Fruit fly (Drosophila melanogaster): ENCODE data around the gene CG32391.

CG32391 gene

DNA sequence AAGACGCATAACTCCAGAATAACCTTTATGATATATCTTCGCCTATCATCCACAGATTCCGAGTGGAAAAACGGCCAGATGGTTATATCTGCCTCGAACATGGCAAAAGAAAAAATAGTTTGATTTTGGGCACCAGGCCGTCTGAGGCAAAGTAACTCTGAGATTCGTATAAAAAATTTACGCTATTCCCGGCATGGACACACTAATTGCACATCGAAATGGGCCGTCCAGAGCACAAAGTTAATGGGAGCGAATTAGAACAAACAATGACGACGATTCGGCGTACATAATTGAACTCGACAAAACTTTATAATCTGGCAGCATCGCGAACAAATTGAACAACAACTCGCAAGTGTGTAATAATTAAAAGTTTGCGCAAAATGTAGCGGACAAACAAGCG lies at the start of gene CG32391:
Gene CG32391 (minus strand): TSS at position 101 of the 400 bp plus-strand sequence.
- TF ChIP-seq insv (optimal IDR thresholded peaks at IDR 0.05) (no peak), ttk (optimal IDR thresholded peaks at IDR 0.05) (no peak), psq (optimal IDR thresholded peaks at IDR 0.05) (no peak), h (optimal IDR thresholded peaks at IDR 0.05) (no peak), Sin3A (optimal IDR thresholded peaks at IDR 0.05) (no peak)

DNA sequence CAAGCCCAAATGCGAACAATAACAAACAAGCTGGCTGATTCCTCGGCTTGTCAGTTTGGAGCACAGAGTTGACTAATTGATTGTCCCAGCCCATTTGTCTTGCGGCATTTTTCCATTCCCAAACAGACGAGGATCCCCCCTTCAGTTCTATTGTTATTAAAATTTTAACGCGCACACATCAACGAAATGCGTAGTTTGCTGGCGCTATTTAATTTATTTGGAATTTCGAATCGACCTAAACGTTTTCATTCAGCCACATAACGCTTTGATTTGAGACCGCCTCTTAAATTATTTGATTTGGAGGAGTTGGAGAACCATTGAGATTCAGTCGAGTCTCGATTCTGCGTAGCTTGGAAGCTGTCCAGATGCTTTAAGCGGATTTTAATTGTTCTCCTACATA lies 46.9 kb upstream of the CG32391 start:
- TF ChIP-seq Sin3A (optimal IDR thresholded peaks at IDR 0.05) (no peak), psq (optimal IDR thresholded peaks at IDR 0.05) (no peak), insv (optimal IDR thresholded peaks at IDR 0.05) (no peak), Myc (optimal IDR thresholded peaks at IDR 0.05) (no peak), h (optimal IDR thresholded peaks at IDR 0.05) (no peak), ttk (optimal IDR thresholded peaks at IDR 0.05) (no peak)

DNA sequence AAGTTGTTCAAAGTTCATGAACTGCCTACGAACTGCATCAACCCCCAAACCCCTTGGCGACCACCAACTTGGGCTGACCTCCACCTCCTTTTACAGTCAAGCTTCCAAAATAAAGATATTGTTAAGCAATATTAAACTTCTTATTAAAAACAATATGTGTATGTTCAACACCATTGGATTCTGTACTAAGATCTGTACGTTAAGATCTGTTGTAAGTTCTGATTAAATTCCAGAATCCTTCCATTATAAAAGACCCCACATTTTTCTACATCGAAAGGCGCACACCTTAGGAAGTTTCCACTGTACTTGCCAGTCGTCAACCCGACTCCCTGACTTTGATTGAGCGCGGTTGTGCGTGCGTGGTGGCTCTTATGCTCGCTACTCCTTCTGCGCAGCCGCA lies 44.0 kb upstream of the CG32391 start:
- TF ChIP-seq psq (optimal IDR thresholded peaks at IDR 0.05) (no peak), insv (optimal IDR thresholded peaks at IDR 0.05) (no peak), ttk (optimal IDR thresholded peaks at IDR 0.05) (no peak), Sin3A (optimal IDR thresholded peaks at IDR 0.05) (no peak)

dm6 chr3L:7105693-7106092 lies 36.7 kb upstream of the CG32391 start:
- TF ChIP-seq h (optimal IDR thresholded peaks at IDR 0.05) (no peak), psq (optimal IDR thresholded peaks at IDR 0.05) (no peak), insv (optimal IDR thresholded peaks at IDR 0.05) (no peak), ttk (optimal IDR thresholded peaks at IDR 0.05) (no peak), Myc (optimal IDR thresholded peaks at IDR 0.05) (no peak), Sin3A (optimal IDR thresholded peaks at IDR 0.05) (no peak)

dm6 chr3L:7104485-7104884 lies 35.5 kb upstream of the CG32391 start:
- TF ChIP-seq ttk (optimal IDR thresholded peaks at IDR 0.05) (no peak), h (optimal IDR thresholded peaks at IDR 0.05) (no peak), Sin3A (optimal IDR thresholded peaks at IDR 0.05) (no peak), insv (optimal IDR thresholded peaks at IDR 0.05) (no peak), psq (optimal IDR thresholded peaks at IDR 0.05) (no peak), Myc (optimal IDR thresholded peaks at IDR 0.05) (no peak)

- TF ChIP-seq Myc (optimal IDR thresholded peaks at IDR 0.05) (no peak), Sin3A (optimal IDR thresholded peaks at IDR 0.05) (no peak), insv (optimal IDR thresholded peaks at IDR 0.05) (no peak), psq (optimal IDR thresholded peaks at IDR 0.05) (no peak), ttk (optimal IDR thresholded peaks at IDR 0.05) (no peak), h (optimal IDR thresholded peaks at IDR 0.05) (no peak)
These were observed 34.9 kb upstream of the CG32391 start for dm6 chr3L:7103941-7104340.

dm6 chr3L:7096530-7096929 lies 27.5 kb upstream of the CG32391 start:
- TF ChIP-seq Sin3A (optimal IDR thresholded peaks at IDR 0.05) (no peak), ttk (optimal IDR thresholded peaks at IDR 0.05) (no peak), h (optimal IDR thresholded peaks at IDR 0.05) (no peak), psq (optimal IDR thresholded peaks at IDR 0.05) (no peak), Myc (optimal IDR thresholded peaks at IDR 0.05) (no peak), insv (optimal IDR thresholded peaks at IDR 0.05) (no peak)

dm6 chr3L:7094548-7095072 lies 25.6 kb upstream of the CG32391 start, which contains the start of gene form3:
TSS of gene form3 (plus strand) at chr3L:7094818.
- TF ChIP-seq psq (optimal IDR thresholded peaks at IDR 0.05) (no peak), Sin3A (optimal IDR thresholded peaks at IDR 0.05) (no peak), insv (optimal IDR thresholded peaks at IDR 0.05) (no peak), ttk (optimal IDR thresholded peaks at IDR 0.05) (no peak), h (optimal IDR thresholded peaks at IDR 0.05) (no peak), Myc (optimal IDR thresholded peaks at IDR 0.05) (no peak)

DNA sequence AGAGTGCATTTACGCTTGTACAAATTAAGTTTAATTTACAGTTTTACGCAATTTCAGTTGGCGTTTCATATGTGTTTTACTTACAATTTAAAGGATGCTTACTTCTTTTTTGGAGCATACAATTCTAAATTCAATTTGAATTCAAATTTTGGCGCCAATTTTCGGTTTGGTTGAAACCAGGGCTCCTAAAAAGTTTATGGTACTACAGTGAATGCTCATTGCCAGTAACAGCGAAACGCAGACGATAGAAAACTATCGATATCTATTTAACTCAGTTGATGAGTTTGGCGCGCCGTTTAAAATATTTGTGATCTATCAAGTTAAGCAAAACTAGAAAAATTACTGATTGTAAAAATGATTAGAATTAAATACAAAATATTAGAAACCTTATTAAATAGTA lies 25.0 kb upstream of the CG32391 start:
- no peak for TF ChIP-seq Sin3A (optimal IDR thresholded peaks at IDR 0.05)
- TF ChIP-seq ttk (optimal IDR thresholded peaks at IDR 0.05): no peak
- no peak for TF ChIP-seq insv (optimal IDR thresholded peaks at IDR 0.05)
- TF ChIP-seq psq (optimal IDR thresholded peaks at IDR 0.05): no peak
- TF ChIP-seq Myc (optimal IDR thresholded peaks at IDR 0.05): no peak
- no peak for TF ChIP-seq h (optimal IDR thresholded peaks at IDR 0.05)

DNA sequence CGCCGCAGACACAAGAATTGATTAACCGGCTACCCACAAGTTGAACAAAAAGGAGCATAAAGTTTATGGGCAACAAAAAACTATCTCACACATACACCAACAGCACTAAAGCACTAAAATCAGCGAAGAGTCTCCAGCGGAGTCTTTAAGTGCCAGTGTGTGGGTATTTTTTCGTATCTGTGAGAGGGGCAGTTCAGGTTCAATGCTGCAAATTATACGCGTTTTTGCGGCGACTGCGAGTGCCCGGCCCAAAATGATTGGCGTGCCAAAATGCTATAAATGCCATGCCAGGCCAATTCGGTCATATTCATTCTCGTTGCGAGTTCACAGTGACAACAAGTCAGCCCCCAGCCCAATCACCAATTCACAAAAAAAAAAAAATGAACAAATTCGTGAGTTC lies 23.9 kb upstream of the CG32391 start, which contains the start of gene Cpr65Ec:
Gene Cpr65Ec (plus strand): TSS at position 301 of the 400 bp plus-strand sequence.
- TF ChIP-seq psq (optimal IDR thresholded peaks at IDR 0.05): no peak
- TF ChIP-seq insv (optimal IDR thresholded peaks at IDR 0.05): no peak
- no peak for TF ChIP-seq ttk (optimal IDR thresholded peaks at IDR 0.05)
- no peak for TF ChIP-seq Sin3A (optimal IDR thresholded peaks at IDR 0.05)
- no peak for TF ChIP-seq h (optimal IDR thresholded peaks at IDR 0.05)
- TF ChIP-seq Myc (optimal IDR thresholded peaks at IDR 0.05): no peak

DNA sequence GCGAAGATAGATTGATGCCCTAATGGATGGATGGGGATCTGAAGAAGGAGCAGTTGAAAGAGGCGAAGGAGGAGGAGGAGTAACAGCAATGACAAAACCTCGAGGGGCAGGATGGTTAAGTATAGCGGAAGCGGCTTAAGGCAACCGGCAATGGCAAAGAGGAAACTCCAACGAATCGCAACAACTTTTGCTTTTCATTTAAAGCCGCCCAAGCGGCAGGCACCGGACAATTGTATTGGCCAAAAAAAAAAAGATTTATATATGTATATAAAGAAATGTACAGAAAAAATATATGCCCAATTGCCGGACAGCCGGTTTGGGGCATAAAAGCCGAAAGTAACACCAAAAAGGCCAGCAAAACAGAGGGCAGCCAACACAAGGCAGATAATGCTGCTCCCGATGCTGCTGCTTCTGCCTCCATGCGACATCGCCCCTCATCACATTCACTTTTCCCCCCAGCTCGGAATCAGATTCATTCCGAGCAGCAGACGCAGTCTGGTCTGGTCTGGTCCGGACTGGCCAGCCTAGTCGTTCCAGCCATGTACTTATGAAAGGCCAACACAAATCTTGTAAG lies 22.4 kb upstream of the CG32391 start:
- TF ChIP-seq Sin3A (optimal IDR thresholded peaks at IDR 0.05): no peak
- TF ChIP-seq psq (optimal IDR thresholded peaks at IDR 0.05): no peak
- no peak for TF ChIP-seq insv (optimal IDR thresholded peaks at IDR 0.05)

DNA sequence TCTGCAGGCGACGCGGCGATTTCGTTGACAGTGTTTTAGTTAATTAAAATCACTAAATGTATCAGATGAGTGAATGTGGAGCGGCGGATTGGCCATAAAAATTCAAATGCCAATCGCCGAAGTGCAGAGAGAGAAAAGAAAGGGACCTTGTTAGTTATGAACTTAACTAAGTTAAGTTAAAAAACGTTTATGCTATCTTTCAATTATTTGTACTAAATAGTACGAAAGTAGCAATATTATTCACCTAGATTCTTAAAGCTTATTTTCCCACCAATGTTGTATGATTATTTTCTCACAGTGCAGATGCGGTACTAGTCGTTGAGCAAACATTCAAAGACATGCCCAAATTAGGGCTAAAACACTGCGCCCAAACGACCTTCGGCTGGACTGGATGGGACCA lies 21.8 kb upstream of the CG32391 start:
- TF ChIP-seq ttk (optimal IDR thresholded peaks at IDR 0.05) (no peak), psq (optimal IDR thresholded peaks at IDR 0.05) (no peak), Sin3A (optimal IDR thresholded peaks at IDR 0.05) (no peak), insv (optimal IDR thresholded peaks at IDR 0.05) (no peak), h (optimal IDR thresholded peaks at IDR 0.05) (no peak), Myc (optimal IDR thresholded peaks at IDR 0.05) (no peak)

DNA sequence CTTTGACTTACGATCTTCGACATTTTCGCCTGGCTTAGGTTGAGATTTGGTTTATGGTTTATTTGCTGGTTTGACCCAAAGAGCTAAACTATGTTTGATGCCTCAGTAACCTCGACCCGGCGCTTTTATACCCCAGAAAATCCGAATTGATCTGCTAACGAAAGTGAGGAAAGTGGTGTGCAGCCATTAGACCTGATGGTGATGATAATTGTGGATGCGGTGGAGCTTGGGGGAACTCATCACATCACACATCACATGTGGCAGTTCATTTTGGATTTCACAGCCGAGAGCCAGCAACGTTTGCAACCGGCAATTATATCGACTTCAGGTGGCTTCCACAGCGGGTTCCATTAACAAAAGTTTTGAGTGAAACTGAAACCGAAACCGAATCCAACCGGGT lies 19.7 kb upstream of the CG32391 start, which contains the start of gene Cpr65Eb:
Gene Cpr65Eb (minus strand): TSS at position 101 of the 400 bp plus-strand sequence.
- TF ChIP-seq h (optimal IDR thresholded peaks at IDR 0.05): no peak
- TF ChIP-seq Myc (optimal IDR thresholded peaks at IDR 0.05): no peak
- no peak for TF ChIP-seq insv (optimal IDR thresholded peaks at IDR 0.05)
- TF ChIP-seq ttk (optimal IDR thresholded peaks at IDR 0.05): no peak
- no peak for TF ChIP-seq psq (optimal IDR thresholded peaks at IDR 0.05)
- TF ChIP-seq Sin3A (optimal IDR thresholded peaks at IDR 0.05): no peak

All from Kc167 (cell line).